Worm (Caenorhabditis elegans) whole organism, L3 larva: ENCODE measurements around the gene srz-19.

Source experiments
- ZK546.5 ChIP-seq: sonication (generic microtip); optimal IDR thresholded peaks from 2 replicates; lab custom pipeline; 2017; ENCODE audit warnings: missing biosample characterization, missing genetic modification characterization
- aly-2 ChIP-seq: fragments of 150-350 bp; optimal IDR thresholded peaks from 2 replicates; lab custom pipeline; 2014; ENCODE audit warnings: missing biosample characterization, missing genetic modification characterization
- ceh-82 ChIP-seq: fragments of 150-350 bp; optimal IDR thresholded peaks from 2 replicates; lab custom pipeline; 2014; ENCODE audit warnings: missing biosample characterization, missing genetic modification characterization
- egl-27 ChIP-seq: sonication (generic microtip); optimal IDR thresholded peaks from 4 replicates; lab custom pipeline; 2017; ENCODE audit warnings: missing biosample characterization, missing genetic modification reagents, missing genetic modification characterization
- egl-5 ChIP-seq: fragments of 150-350 bp; optimal IDR thresholded peaks from 2 replicates; lab custom pipeline; 2017; ENCODE audit warnings: missing biosample characterization, missing genetic modification reagents, missing genetic modification characterization, inconsistent platforms
- elt-2 ChIP-seq: sonication (generic microtip); optimal IDR thresholded peaks from 2 replicates; lab custom pipeline; 2016; ENCODE audit warnings: missing genetic modification reagents, mild to moderate bottlenecking, missing genetic modification characterization, missing compliant biosample characterization
- elt-3 ChIP-seq, 3 experiments: fragments of 150-350 bp in 1 of 3; sonication (generic microtip) in 2 of 3; optimal IDR thresholded peaks; 2 replicates in 2 of 3; 4 replicates in 1 of 3; lab custom pipeline; 2014 to 2017; ENCODE audit warnings: missing biosample characterization in 3 of 3, missing genetic modification characterization in 3 of 3
- eor-1 ChIP-seq, 2 experiments: fragments of 150-350 bp; optimal IDR thresholded peaks; 2 replicates each; lab custom pipeline; 2014 to 2018; ENCODE audit warnings: missing biosample characterization in 2 of 2, missing genetic modification characterization in 2 of 2
- fkh-2 ChIP-seq: fragments of 150-350 bp; optimal IDR thresholded peaks from 2 replicates; lab custom pipeline; 2014; ENCODE audit warnings: missing biosample characterization, missing genetic modification reagents, missing genetic modification characterization
- fos-1 ChIP-seq: fragments of 150-350 bp; optimal IDR thresholded peaks from 2 replicates; lab custom pipeline; 2014; ENCODE audit warnings: missing biosample characterization, missing genetic modification characterization
- hmg-11 ChIP-seq: sonication (generic microtip); optimal IDR thresholded peaks from 2 replicates; lab custom pipeline; 2016; ENCODE audit warnings: missing genetic modification characterization, missing compliant biosample characterization
- jun-1 ChIP-seq: fragments of 150-350 bp; optimal IDR thresholded peaks from 2 replicates; lab custom pipeline; 2014; ENCODE audit warnings: missing biosample characterization, missing genetic modification reagents, missing genetic modification characterization
- lin-15B ChIP-seq: fragments of 150-350 bp; optimal IDR thresholded peaks from 2 replicates; lab custom pipeline; 2014; ENCODE audit warnings: missing biosample characterization, missing genetic modification characterization
- lin-39 ChIP-seq: fragments of 150-350 bp; optimal IDR thresholded peaks from 2 replicates; lab custom pipeline; 2018; ENCODE audit warnings: missing biosample characterization, missing genetic modification reagents, missing genetic modification characterization
- lsy-12 ChIP-seq: sonication (generic microtip); optimal IDR thresholded peaks from 2 replicates; lab custom pipeline; 2016; ENCODE audit warnings: mild to moderate bottlenecking, missing genetic modification characterization, missing compliant biosample characterization
- mdl-1 ChIP-seq: fragments of 150-350 bp; optimal IDR thresholded peaks from 2 replicates; lab custom pipeline; 2014; ENCODE audit warnings: missing biosample characterization, missing genetic modification characterization
- nfya-1 ChIP-seq: sonication (generic microtip); optimal IDR thresholded peaks from 2 replicates; lab custom pipeline; 2017; ENCODE audit warnings: missing genetic modification characterization, mild to moderate bottlenecking, missing compliant biosample characterization, antibody characterized with exemption, moderate library complexity; ENCODE audit not compliant: insufficient read depth
- nhr-12 ChIP-seq: fragments of 150-350 bp; optimal IDR thresholded peaks from 2 replicates; lab custom pipeline; 2014; ENCODE audit warnings: missing biosample characterization, missing genetic modification characterization
- nhr-23 ChIP-seq: fragments of 150-350 bp; optimal IDR thresholded peaks from 2 replicates; lab custom pipeline; 2014; ENCODE audit warnings: missing biosample characterization, missing genetic modification reagents, missing genetic modification characterization
- nhr-25 ChIP-seq: sonication (generic microtip); optimal IDR thresholded peaks from 2 replicates; lab custom pipeline; 2017; ENCODE audit warnings: missing biosample characterization, missing genetic modification characterization
- nhr-43 ChIP-seq: sonication (generic microtip); optimal IDR thresholded peaks from 2 replicates; lab custom pipeline; 2016; ENCODE audit warnings: mild to moderate bottlenecking, missing genetic modification characterization, missing compliant biosample characterization; ENCODE audit not compliant: poor library complexity, severe bottlenecking
- pha-4 ChIP-seq: fragments of 150-350 bp; optimal IDR thresholded peaks from 2 replicates; lab custom pipeline; 2014; ENCODE audit warnings: missing biosample characterization, missing genetic modification reagents, missing genetic modification characterization
- pqm-1 ChIP-seq: fragments of 150-350 bp; optimal IDR thresholded peaks from 2 replicates; lab custom pipeline; 2017; ENCODE audit warnings: missing biosample characterization, missing genetic modification characterization, inconsistent platforms
- sea-2 ChIP-seq: fragments of 150-350 bp; sonication (generic microtip); optimal IDR thresholded peaks from 4 replicates; lab custom pipeline; 2014; ENCODE audit warnings: missing biosample characterization, missing genetic modification reagents, missing genetic modification characterization
- snpc-4 ChIP-seq: fragments of 150-350 bp; optimal IDR thresholded peaks from 2 replicates; lab custom pipeline; 2014; ENCODE audit warnings: missing biosample characterization, missing genetic modification characterization
- unc-39 ChIP-seq: sonication (generic microtip); optimal IDR thresholded peaks from 4 replicates; lab custom pipeline; 2017; ENCODE audit warnings: missing biosample characterization, missing genetic modification characterization
- unc-62 ChIP-seq: fragments of 150-350 bp; sonication (generic microtip); optimal IDR thresholded peaks from 4 replicates; lab custom pipeline; 2014; ENCODE audit warnings: missing biosample characterization, missing genetic modification reagents, missing genetic modification characterization
- zag-1 ChIP-seq: fragments of 150-350 bp; optimal IDR thresholded peaks from 2 replicates; lab custom pipeline; 2014; ENCODE audit warnings: missing biosample characterization, missing genetic modification characterization
- ztf-11 ChIP-seq: fragments of 150-350 bp; optimal IDR thresholded peaks from 2 replicates; lab custom pipeline; 2014; ENCODE audit warnings: missing biosample characterization, missing genetic modification characterization

The srz-19 gene

ce11 chrIV:3899719-3900554 is 19.7 kb upstream of the srz-19 start, which contains the start of gene srz-62:
srz-62 (plus strand) TSS chrIV:3900504.
- TF ChIP-seq pha-4 (tag; lab: Kevin White, UChicago) (peak; percentile 91), ZK546.5 (tag; lab: Kevin White, UChicago) (no peak), egl-5 (tag; lab: Kevin White, UChicago) (no peak), pqm-1 (peak; percentile 100), sea-2 (GFP tag; lab: Kevin White, UChicago) (no peak), zag-1 (no peak), nhr-23 (tag; lab: Kevin White, UChicago) (no peak), egl-27 (peak; percentile 92), nfya-1 (no peak), elt-3 (tag; optimal IDR thresholded peaks at IDR 0.05; lab: Kevin White, UChicago) (no peak), ztf-11 (tag; lab: Kevin White, UChicago) (no peak), elt-2 (peak; percentile 100), fos-1 (tag; lab: Kevin White, UChicago) (peak; percentile 82), nhr-25 (tag; lab: Kevin White, UChicago) (no peak), aly-2 (tag; lab: Kevin White, UChicago) (no peak), lsy-12 (tag; lab: Kevin White, UChicago) (no peak), jun-1 (tag; lab: Kevin White, UChicago) (peak; percentile 98), hmg-11 (tag; lab: Kevin White, UChicago) (no peak)

- TF ChIP-seq egl-27 (no peak), jun-1 (tag; lab: Kevin White, UChicago) (no peak), ZK546.5 (tag; lab: Kevin White, UChicago) (no peak), pha-4 (tag; lab: Kevin White, UChicago) (no peak), ztf-11 (tag; lab: Kevin White, UChicago) (no peak), lin-15B (no peak)
These were observed 16.7 kb upstream of the srz-19 start, which contains the start of gene F56D6.6 for ce11 chrIV:3902955-3903354. F56D6.6 (plus strand) TSS chrIV:3903255.

DNA sequence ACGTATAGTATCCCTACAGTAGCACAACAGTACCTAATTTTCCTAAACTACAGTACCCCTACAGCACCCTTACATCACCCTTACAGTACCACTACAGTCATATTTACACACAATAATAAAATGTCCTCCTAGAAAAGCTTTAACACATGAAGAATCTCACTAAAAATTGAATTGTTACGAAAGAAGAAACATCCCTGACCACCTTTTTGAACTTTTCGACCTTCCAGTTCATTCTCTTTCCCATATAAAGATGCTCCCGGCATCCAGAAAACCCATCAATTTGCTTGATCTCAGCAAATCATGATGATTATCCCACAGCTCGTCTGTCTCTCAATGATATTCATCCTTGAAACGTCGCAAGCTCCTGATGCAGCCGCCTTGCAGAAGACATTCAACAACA is 15.0 kb upstream of the srz-19 start, which contains the start of gene F56D6.21:
Gene F56D6.21, plus strand, starts transcription at position 301 of the 400 bp plus-strand sequence.
- TF ChIP-seq elt-3 (tag; optimal IDR thresholded peaks at IDR 0.05; lab: Kevin White, UChicago) (no peak), mdl-1 (tag; lab: Kevin White, UChicago) (no peak), unc-62 (GFP tag; lab: Kevin White, UChicago) (no peak), unc-39 (tag; lab: Kevin White, UChicago) (no peak), lin-39 (tag; lab: Kevin White, UChicago) (no peak), nhr-12 (no peak), fkh-2 (tag; lab: Kevin White, UChicago) (no peak), jun-1 (tag; lab: Kevin White, UChicago) (no peak), nhr-43 (tag; lab: Kevin White, UChicago) (no peak), ZK546.5 (tag; lab: Kevin White, UChicago) (no peak)
- TF ChIP-seq, all 47 proteins: peak for 0

ce11 chrIV:3906393-3906792 is 13.2 kb upstream of the srz-19 start, which contains the start of gene F56D6.11:
F56D6.11 (minus strand) TSS chrIV:3906493.
- TF ChIP-seq lin-39 (tag; lab: Kevin White, UChicago) (no peak), lin-15B (no peak), fkh-2 (tag; lab: Kevin White, UChicago) (no peak), jun-1 (tag; lab: Kevin White, UChicago) (no peak), ceh-82 (no peak)

- no peak for TF ChIP-seq elt-2
- no peak for TF ChIP-seq snpc-4 (tag; lab: Kevin White, UChicago)
- TF ChIP-seq eor-1 (tag; optimal IDR thresholded peaks at IDR 0.05; lab: Kevin White, UChicago), result no peak
- no peak for TF ChIP-seq lsy-12 (tag; lab: Kevin White, UChicago)
- TF ChIP-seq sea-2 (GFP tag; lab: Kevin White, UChicago), result no peak
These were observed 12.0 kb upstream of the srz-19 start, which contains the start of the genes F56D6.22 and F56D6.12 for ce11 chrIV:3907506-3908188. F56D6.22 (minus strand) TSS chrIV:3907606. F56D6.12 (plus strand) TSS chrIV:3908138.
